Worm (Caenorhabditis elegans) whole organism, L4 larva: ENCODE measurements around the gene C27B7.2.

Experiments used
- D1046.2 ChIP-seq: fragments of 200-800 bp; sonication (Bioruptor generic); IDR thresholded peaks from 2 replicates; pipeline ENCODE4 v1.3.6; 2022; ENCODE audit warnings: missing genetic modification characterization, missing compliant biosample characterization
- F37D6.2 ChIP-seq: sonication (generic microtip); optimal IDR thresholded peaks from 2 replicates; lab custom pipeline; 2016; ENCODE audit warnings: mild to moderate bottlenecking, missing genetic modification characterization, missing compliant biosample characterization
- R02D3.7 ChIP-seq: fragments of 150-350 bp; sonication (generic microtip); optimal IDR thresholded peaks from 3 replicates; lab custom pipeline; 2014; ENCODE audit warnings: missing biosample characterization, missing genetic modification characterization
- T20F7.1 ChIP-seq: fragments of 200-800 bp; sonication (Bioruptor generic); optimal IDR thresholded peaks from 2 replicates; lab custom pipeline; 2018; ENCODE audit warnings: mild to moderate bottlenecking, missing genetic modification characterization, missing compliant biosample characterization
- Y105C5A.15 ChIP-seq: fragments of 200-800 bp; sonication (Bioruptor generic); IDR thresholded peaks from 2 replicates; pipeline ENCODE4 v1.3.6; 2022; ENCODE audit warnings: missing genetic modification characterization, missing compliant biosample characterization
- Y75B8A.6 ChIP-seq: fragments of 200-800 bp; sonication (Bioruptor generic); IDR thresholded peaks from 2 replicates; pipeline ENCODE4 v1.3.6; 2022; ENCODE audit warnings: missing genetic modification reagents, missing genetic modification characterization, missing compliant biosample characterization
- aha-1 ChIP-seq: fragments of 150-350 bp; peaks from one replicate; lab custom pipeline; 2014; ENCODE audit warnings: missing biosample characterization, missing genetic modification characterization
- attf-4 ChIP-seq: sonication (generic microtip); optimal IDR thresholded peaks from 3 replicates; lab custom pipeline; 2017; ENCODE audit warnings: missing biosample characterization, missing genetic modification characterization
- ceh-32 ChIP-seq: sonication (generic microtip); optimal IDR thresholded peaks from 2 replicates; lab custom pipeline; 2016; ENCODE audit warnings: mild to moderate bottlenecking, missing genetic modification characterization, missing compliant biosample characterization; ENCODE audit not compliant: poor library complexity
- ceh-62 ChIP-seq: sonication (generic microtip); optimal IDR thresholded peaks from 2 replicates; lab custom pipeline; 2017; ENCODE audit warnings: missing biosample characterization, missing genetic modification characterization
- ces-1 ChIP-seq: fragments of 150-350 bp; sonication (generic microtip); optimal IDR thresholded peaks from 4 replicates; lab custom pipeline; 2014; ENCODE audit warnings: missing biosample characterization, missing genetic modification reagents, missing genetic modification characterization
- ctbp-1 ChIP-seq: fragments of 200-800 bp; sonication (Bioruptor generic); IDR thresholded peaks from 2 replicates; pipeline ENCODE4 v1.3.6; 2022; ENCODE audit warnings: missing genetic modification reagents, missing genetic modification characterization, missing compliant biosample characterization
- daf-16 ChIP-seq, 3 experiments: sonication (generic microtip); optimal IDR thresholded peaks; 2 replicates each; lab custom pipeline; 2016 to 2017; ENCODE audit warnings: missing genetic modification characterization in 3 of 3, missing genetic modification reagents in 3 of 3, mild to moderate bottlenecking in 2 of 3, missing compliant biosample characterization in 2 of 3, missing biosample characterization in 1 of 3, moderate library complexity in 1 of 3
- daf-19 ChIP-seq: fragments of 200-800 bp; sonication (Bioruptor generic); conservative IDR thresholded peaks from 2 replicates; pipeline ENCODE4 v1.3.6; 2022; ENCODE audit warnings: missing genetic modification characterization, missing compliant biosample characterization
- daf-8 ChIP-seq: fragments of 200-800 bp; sonication (Bioruptor generic); IDR thresholded peaks from 2 replicates; pipeline ENCODE4 v1.3.6; 2022; ENCODE audit warnings: missing genetic modification characterization, missing compliant biosample characterization
- dmd-8 ChIP-seq: fragments of 200-800 bp; sonication (Bioruptor generic); IDR thresholded peaks from 2 replicates; pipeline ENCODE4 v1.3.6; 2022; ENCODE audit warnings: missing genetic modification characterization, missing compliant biosample characterization
- duxl-1 ChIP-seq: sonication (generic microtip); optimal IDR thresholded peaks from 2 replicates; lab custom pipeline; 2016; ENCODE audit warnings: mild to moderate bottlenecking, missing genetic modification characterization, moderate library complexity, missing compliant biosample characterization; ENCODE audit not compliant: poor library complexity
- dve-1 ChIP-seq: sonication (generic microtip); optimal IDR thresholded peaks from 2 replicates; lab custom pipeline; 2017; ENCODE audit warnings: antibody characterized with exemption, mild to moderate bottlenecking, missing genetic modification characterization, missing compliant biosample characterization; ENCODE audit not compliant: insufficient read depth
- egl-43 ChIP-seq: fragments of 200-800 bp; sonication (Bioruptor generic); IDR thresholded peaks from 2 replicates; pipeline ENCODE4 v1.3.6; 2022; ENCODE audit warnings: missing genetic modification reagents, missing genetic modification characterization, missing compliant biosample characterization
- fos-1 ChIP-seq: fragments of 150-350 bp; optimal IDR thresholded peaks from 2 replicates; lab custom pipeline; 2014; ENCODE audit warnings: missing biosample characterization, missing genetic modification characterization
- hif-1 ChIP-seq, 2 experiments: sonication (generic microtip); optimal IDR thresholded peaks; 2 replicates each; lab custom pipeline; 2016 to 2017; ENCODE audit warnings: missing compliant biosample characterization in 2 of 2, missing genetic modification characterization in 2 of 2, missing genetic modification reagents in 2 of 2, missing genotype in 2 of 2, mild to moderate bottlenecking in 1 of 2
- hlh-30 ChIP-seq: sonication (generic microtip); optimal IDR thresholded peaks from 2 replicates; lab custom pipeline; 2017; ENCODE audit warnings: antibody characterized with exemption, mild to moderate bottlenecking, missing genetic modification characterization, missing compliant biosample characterization; ENCODE audit not compliant: insufficient read depth
- jun-1 ChIP-seq: fragments of 150-350 bp; optimal IDR thresholded peaks from 2 replicates; lab custom pipeline; 2014; ENCODE audit warnings: missing biosample characterization, missing genetic modification reagents, missing genetic modification characterization
- lin-1 ChIP-seq: fragments of 200-800 bp; sonication (Bioruptor generic); IDR thresholded peaks from 2 replicates; pipeline ENCODE4 v1.3.6; 2022; ENCODE audit warnings: missing genetic modification reagents, missing genetic modification characterization, missing compliant biosample characterization
- lin-13 ChIP-seq: fragments of 150-350 bp; optimal IDR thresholded peaks from 2 replicates; lab custom pipeline; 2014; ENCODE audit warnings: missing biosample characterization, missing genetic modification reagents, missing genetic modification characterization
- lin-15B ChIP-seq: fragments of 150-350 bp; sonication (generic microtip); optimal IDR thresholded peaks from 3 replicates; lab custom pipeline; 2014; ENCODE audit warnings: missing biosample characterization, missing genetic modification characterization
- lin-38 ChIP-seq: fragments of 200-800 bp; sonication (Bioruptor generic); IDR thresholded peaks from 2 replicates; pipeline ENCODE4 v1.3.6; 2022; ENCODE audit warnings: missing genetic modification reagents, missing genetic modification characterization, missing compliant biosample characterization
- lin-39 ChIP-seq: fragments of 150-350 bp; optimal IDR thresholded peaks from 2 replicates; lab custom pipeline; 2014; ENCODE audit warnings: missing biosample characterization, missing genetic modification reagents, missing genetic modification characterization
- lsy-2 ChIP-seq, 2 experiments: fragments of 150-350 bp in 1 of 2; sonication (generic microtip) in 1 of 2; optimal IDR thresholded peaks; 2 replicates each; lab custom pipeline; 2014 to 2017; ENCODE audit warnings: missing biosample characterization in 2 of 2, missing genetic modification characterization in 2 of 2
- mes-2 ChIP-seq: sonication (generic microtip); optimal IDR thresholded peaks from 2 replicates; lab custom pipeline; 2016; ENCODE audit warnings: missing genotype, mild to moderate bottlenecking, missing genetic modification characterization, missing compliant biosample characterization; ENCODE audit not compliant: poor library complexity, severe bottlenecking
- mxl-3 ChIP-seq: fragments of 200-800 bp; sonication (Bioruptor generic); optimal IDR thresholded peaks from 2 replicates; lab custom pipeline; 2018; ENCODE audit warnings: mild to moderate bottlenecking, missing genetic modification characterization, missing compliant biosample characterization
- nhr-10 ChIP-seq: fragments of 150-350 bp; optimal IDR thresholded peaks from 2 replicates; lab custom pipeline; 2014; ENCODE audit warnings: missing biosample characterization, missing genetic modification characterization
- nhr-11 ChIP-seq: fragments of 150-350 bp; optimal IDR thresholded peaks from 2 replicates; lab custom pipeline; 2014; ENCODE audit warnings: missing biosample characterization, missing genetic modification characterization
- nhr-111 ChIP-seq: fragments of 200-800 bp; sonication (Bioruptor generic); optimal IDR thresholded peaks from 2 replicates; lab custom pipeline; 2018; ENCODE audit warnings: mild to moderate bottlenecking, missing genetic modification characterization, missing compliant biosample characterization
- nhr-28 ChIP-seq: fragments of 150-350 bp; optimal IDR thresholded peaks from 2 replicates; lab custom pipeline; 2014; ENCODE audit warnings: missing biosample characterization, missing genetic modification characterization
- nhr-42 ChIP-seq: fragments of 200-800 bp; sonication (Bioruptor generic); IDR thresholded peaks from 2 replicates; pipeline ENCODE4 v1.3.6; 2022; ENCODE audit warnings: missing genetic modification characterization, missing compliant biosample characterization
- nhr-48 ChIP-seq: sonication (generic microtip); optimal IDR thresholded peaks from 2 replicates; lab custom pipeline; 2016; ENCODE audit warnings: mild to moderate bottlenecking, missing genetic modification characterization, missing compliant biosample characterization
- pha-4 ChIP-seq, 2 experiments: fragments of 150-350 bp in 1 of 2; fragments of 200-800 bp in 1 of 2; sonication (Bioruptor generic) in 1 of 2; IDR thresholded peaks in 1 of 2; optimal IDR thresholded peaks in 1 of 2; 2 replicates each; pipeline versions ENCODE4 v1.3.6 to Lab custom; 2014 to 2022; ENCODE audit warnings: missing genetic modification characterization in 2 of 2, missing genetic modification reagents in 2 of 2, missing biosample characterization in 1 of 2, missing compliant biosample characterization in 1 of 2
- vab-7 ChIP-seq: fragments of 200-800 bp; sonication (Bioruptor generic); IDR thresholded peaks from 2 replicates; pipeline ENCODE4 v1.3.6; 2022; ENCODE audit warnings: missing genetic modification reagents, missing genetic modification characterization, missing compliant biosample characterization
- zfp-2 ChIP-seq: sonication (generic microtip); optimal IDR thresholded peaks from 2 replicates; lab custom pipeline; 2016; ENCODE audit warnings: mild to moderate bottlenecking, missing genetic modification characterization, missing compliant biosample characterization
- zfp-3 ChIP-seq: fragments of 200-800 bp; sonication (Bioruptor generic); conservative IDR thresholded peaks from 2 replicates; pipeline ENCODE4 v1.3.6; 2022; ENCODE audit warnings: missing genetic modification reagents, missing genetic modification characterization, missing compliant biosample characterization
- zip-2 ChIP-seq: fragments of 150-350 bp; optimal IDR thresholded peaks from 2 replicates; lab custom pipeline; 2014; ENCODE audit warnings: missing biosample characterization, missing genetic modification characterization
- ztf-7 ChIP-seq: fragments of 150-350 bp; optimal IDR thresholded peaks from 2 replicates; lab custom pipeline; 2014; ENCODE audit warnings: missing biosample characterization, missing genetic modification characterization

The C27B7.2 gene

ce11 chrIV:8924126-8924525 lies 31.5 kb downstream of the C27B7.2 start (continued):
- no peak for TF ChIP-seq nhr-48 (tag; lab: Kevin White, UChicago)
- TF ChIP-seq Y105C5A.15 (GFP tag; lab: Robert Waterston, UW): no peak
- TF ChIP-seq daf-16 (GFP tag; optimal IDR thresholded peaks at IDR 0.05; lab: Kevin White, UChicago): no peak
- no peak for TF ChIP-seq daf-16 (tag; optimal IDR thresholded peaks at IDR 0.05; lab: Kevin White, UChicago)

- peak in 1 of 2 experiments; percentile 57 for TF ChIP-seq lsy-2 (tag; optimal IDR thresholded peaks at IDR 0.05; lab: Kevin White, UChicago)
- TF ChIP-seq D1046.2 (GFP tag; lab: Robert Waterston, UW): no peak
- no peak for TF ChIP-seq nhr-28 (tag; lab: Kevin White, UChicago)
- peak; percentile 97 for TF ChIP-seq T20F7.1 (GFP tag; lab: Kevin White, UChicago)
- TF ChIP-seq ceh-62 (tag; lab: Kevin White, UChicago): no peak
- peak; percentile 12 for TF ChIP-seq dve-1
- no peak for TF ChIP-seq lin-13 (GFP tag; lab: Kevin White, UChicago)
- peak; percentile 26 for TF ChIP-seq hlh-30 (tag; lab: Kevin White, UChicago)
- TF ChIP-seq mes-2 (tag; lab: Kevin White, UChicago): peak; percentile 38
- no peak for TF ChIP-seq zfp-2 (tag; lab: Kevin White, UChicago)
- no peak for TF ChIP-seq F37D6.2 (tag; lab: Kevin White, UChicago)
- no peak for TF ChIP-seq R02D3.7 (tag; lab: Kevin White, UChicago)
These were observed 33.3 kb downstream of the C27B7.2 start, which contains the start of the genes D1046.2 and cfim-2 for ce11 chrIV:8925990-8926389. Gene D1046.2, minus strand, starts transcription at chrIV:8926067. Gene cfim-2, plus strand, starts transcription at chrIV:8926324.

- no peak for TF ChIP-seq nhr-11 (tag; lab: Kevin White, UChicago)
- TF ChIP-seq hif-1 (tag; optimal IDR thresholded peaks at IDR 0.05; lab: Kevin White, UChicago): no peak
- no peak for TF ChIP-seq ctbp-1 (GFP tag; lab: Robert Waterston, UW)
- TF ChIP-seq D1046.2 (GFP tag; lab: Robert Waterston, UW): 0 out of 2 replicates have a peak, but pooled peaks have one; percentile 55
- no peak for TF ChIP-seq ztf-7 (tag; lab: Kevin White, UChicago)
- TF ChIP-seq lin-38 (GFP tag; lab: Robert Waterston, UW): no peak
- no peak for TF ChIP-seq zip-2 (tag; lab: Kevin White, UChicago)
- TF ChIP-seq daf-19: no peak
- TF ChIP-seq daf-8: no peak
- peak; percentile 90 for TF ChIP-seq aha-1 (tag; lab: Kevin White, UChicago)
- no peak for TF ChIP-seq lin-13 (GFP tag; lab: Kevin White, UChicago)
- TF ChIP-seq nhr-10 (tag; lab: Kevin White, UChicago): no peak
These were observed 33.9 kb downstream of the C27B7.2 start for ce11 chrIV:8926511-8926910.

- TF ChIP-seq vab-7 (GFP tag; lab: Robert Waterston, UW) (peak; percentile 91; the same call in 1 of the 2 replicates), duxl-1 (tag; lab: Kevin White, UChicago) (peak; percentile 82), jun-1 (tag; lab: Kevin White, UChicago) (peak; percentile 41), lin-39 (no peak), zfp-3 (GFP tag; lab: Robert Waterston, UW) (peak; percentile 89), fos-1 (tag; lab: Kevin White, UChicago) (no peak), attf-4 (tag; lab: Kevin White, UChicago) (no peak), lin-1 (GFP tag; lab: Robert Waterston, UW) (peak; percentile 85), daf-8 (peak; percentile 89; the same call in 1 of the 2 replicates), Y75B8A.6 (GFP tag; lab: Robert Waterston, UW) (0 out of 2 replicates have a peak, but pooled peaks have one; percentile 66), ctbp-1 (GFP tag; lab: Robert Waterston, UW) (peak; percentile 89), nhr-11 (tag; lab: Kevin White, UChicago) (peak; percentile 16), egl-43 (peak; percentile 97), pha-4 (GFP tag; IDR thresholded peaks at IDR 0.05; lab: Robert Waterston, UW) (peak; percentile 96), pha-4 (tag; optimal IDR thresholded peaks at IDR 0.05; lab: Kevin White, UChicago) (no peak), mes-2 (tag; lab: Kevin White, UChicago) (peak; percentile 89), mxl-3 (GFP tag; lab: Kevin White, UChicago) (peak; percentile 88), dmd-8 (GFP tag; lab: Robert Waterston, UW) (peak; percentile 98), nhr-28 (tag; lab: Kevin White, UChicago) (peak; percentile 26), nhr-42 (peak; percentile 77; the same call in 1 of the 2 replicates), ces-1 (GFP tag; lab: Kevin White, UChicago) (no peak), lin-15B (tag; lab: Kevin White, UChicago) (no peak), nhr-111 (GFP tag; lab: Kevin White, UChicago) (peak; percentile 92), ceh-32 (tag; lab: Kevin White, UChicago) (no peak)
These were observed 34.4 kb downstream of the C27B7.2 start for ce11 chrIV:8927093-8927492.
